Worm (Caenorhabditis elegans) whole organism, L4 larva: ENCODE results near the gene ctsa-4.1.
A peak's percentile ranks its signal among the peaks of the same experiment; 100 is the strongest.

ENCODE experiments used
- D1046.2 ChIP-seq: fragments of 200-800 bp; sonication (Bioruptor generic); IDR thresholded peaks from 2 replicates; pipeline ENCODE4 v1.3.6; 2022; ENCODE audit warnings: missing genetic modification characterization, missing compliant biosample characterization
- F10B5.3 ChIP-seq: sonication (generic microtip); optimal IDR thresholded peaks from 2 replicates; lab custom pipeline; 2016; ENCODE audit warnings: mild to moderate bottlenecking, missing genetic modification characterization, missing compliant biosample characterization
- F26F4.8 ChIP-seq: fragments of 200-800 bp; sonication (Bioruptor generic); conservative IDR thresholded peaks from 2 replicates; pipeline ENCODE4 v1.3.6; 2022; ENCODE audit warnings: missing genetic modification characterization, missing compliant biosample characterization
- F37D6.2 ChIP-seq: sonication (generic microtip); optimal IDR thresholded peaks from 2 replicates; lab custom pipeline; 2016; ENCODE audit warnings: mild to moderate bottlenecking, missing genetic modification characterization, missing compliant biosample characterization
- F44E2.7 ChIP-seq: fragments of 200-800 bp; sonication (Bioruptor generic); IDR thresholded peaks from 2 replicates; pipeline ENCODE4 v2.1.2; 2022; ENCODE audit warnings: missing genetic modification characterization, missing compliant biosample characterization
- T26A8.4 ChIP-seq: fragments of 200-800 bp; sonication (Bioruptor generic); IDR thresholded peaks from 2 replicates; pipeline ENCODE4 v1.3.6; 2022; ENCODE audit warnings: missing genetic modification characterization, missing compliant biosample characterization
- Y75B8A.6 ChIP-seq: fragments of 200-800 bp; sonication (Bioruptor generic); IDR thresholded peaks from 2 replicates; pipeline ENCODE4 v1.3.6; 2022; ENCODE audit warnings: missing genetic modification reagents, missing genetic modification characterization, missing compliant biosample characterization
- ZK337.2 ChIP-seq: fragments of 200-800 bp; sonication (Bioruptor generic); IDR thresholded peaks from 2 replicates; pipeline ENCODE4 v1.3.6; 2022; ENCODE audit warnings: missing genetic modification reagents, missing genetic modification characterization, missing compliant biosample characterization
- ZK546.5 ChIP-seq, 2 experiments: sonication (generic microtip); optimal IDR thresholded peaks; 2 replicates each; lab custom pipeline; 2017; ENCODE audit warnings: missing biosample characterization in 2 of 2, missing genetic modification characterization in 2 of 2
- ama-1 ChIP-seq: fragments of 150-350 bp; optimal IDR thresholded peaks from 2 replicates; lab custom pipeline; 2014; ENCODE audit warnings: inconsistent platforms, mixed read lengths
- ceh-28 ChIP-seq: fragments of 150-350 bp; optimal IDR thresholded peaks from 2 replicates; lab custom pipeline; 2014; ENCODE audit warnings: missing biosample characterization, missing genetic modification reagents, missing genetic modification characterization
- ceh-32 ChIP-seq: sonication (generic microtip); optimal IDR thresholded peaks from 2 replicates; lab custom pipeline; 2016; ENCODE audit warnings: mild to moderate bottlenecking, missing genetic modification characterization, missing compliant biosample characterization; ENCODE audit not compliant: poor library complexity
- ctbp-1 ChIP-seq: fragments of 200-800 bp; sonication (Bioruptor generic); IDR thresholded peaks from 2 replicates; pipeline ENCODE4 v1.3.6; 2022; ENCODE audit warnings: missing genetic modification reagents, missing genetic modification characterization, missing compliant biosample characterization
- daf-12 ChIP-seq: fragments of 150-350 bp; optimal IDR thresholded peaks from 2 replicates; lab custom pipeline; 2014; ENCODE audit warnings: missing biosample characterization, missing genetic modification reagents, missing genetic modification characterization
- daf-16 ChIP-seq, 3 experiments: sonication (generic microtip); optimal IDR thresholded peaks; 2 replicates each; lab custom pipeline; 2016 to 2017; ENCODE audit warnings: missing genetic modification characterization in 3 of 3, missing genetic modification reagents in 3 of 3, mild to moderate bottlenecking in 2 of 3, missing compliant biosample characterization in 2 of 3, missing biosample characterization in 1 of 3, moderate library complexity in 1 of 3
- daf-19 ChIP-seq: fragments of 200-800 bp; sonication (Bioruptor generic); conservative IDR thresholded peaks from 2 replicates; pipeline ENCODE4 v1.3.6; 2022; ENCODE audit warnings: missing genetic modification characterization, missing compliant biosample characterization
- daf-8 ChIP-seq: fragments of 200-800 bp; sonication (Bioruptor generic); IDR thresholded peaks from 2 replicates; pipeline ENCODE4 v1.3.6; 2022; ENCODE audit warnings: missing genetic modification characterization, missing compliant biosample characterization
- dmd-9 ChIP-seq: fragments of 200-800 bp; sonication (Bioruptor generic); IDR thresholded peaks from 2 replicates; pipeline ENCODE4 v1.3.6; 2022; ENCODE audit warnings: missing genetic modification reagents, missing genetic modification characterization, missing compliant biosample characterization
- dpl-1 ChIP-seq: fragments of 150-350 bp; optimal IDR thresholded peaks from 2 replicates; lab custom pipeline; 2014; ENCODE audit warnings: missing biosample characterization, missing genetic modification reagents, missing genetic modification characterization
- duxl-1 ChIP-seq: sonication (generic microtip); optimal IDR thresholded peaks from 2 replicates; lab custom pipeline; 2016; ENCODE audit warnings: mild to moderate bottlenecking, missing genetic modification characterization, moderate library complexity, missing compliant biosample characterization; ENCODE audit not compliant: poor library complexity
- dve-1 ChIP-seq: sonication (generic microtip); optimal IDR thresholded peaks from 2 replicates; lab custom pipeline; 2017; ENCODE audit warnings: antibody characterized with exemption, mild to moderate bottlenecking, missing genetic modification characterization, missing compliant biosample characterization; ENCODE audit not compliant: insufficient read depth
- egl-43 ChIP-seq: fragments of 200-800 bp; sonication (Bioruptor generic); IDR thresholded peaks from 2 replicates; pipeline ENCODE4 v1.3.6; 2022; ENCODE audit warnings: missing genetic modification reagents, missing genetic modification characterization, missing compliant biosample characterization
- fkh-10 ChIP-seq: fragments of 150-350 bp; optimal IDR thresholded peaks from 2 replicates; lab custom pipeline; 2014; ENCODE audit warnings: missing biosample characterization, missing genetic modification reagents, missing genetic modification characterization
- fos-1 ChIP-seq: fragments of 150-350 bp; optimal IDR thresholded peaks from 2 replicates; lab custom pipeline; 2014; ENCODE audit warnings: missing biosample characterization, missing genetic modification characterization
- hif-1 ChIP-seq, 2 experiments: sonication (generic microtip); optimal IDR thresholded peaks; 2 replicates each; lab custom pipeline; 2016 to 2017; ENCODE audit warnings: missing compliant biosample characterization in 2 of 2, missing genetic modification characterization in 2 of 2, missing genetic modification reagents in 2 of 2, missing genotype in 2 of 2, mild to moderate bottlenecking in 1 of 2
- hlh-11 ChIP-seq: fragments of 200-800 bp; sonication (Bioruptor generic); optimal IDR thresholded peaks from 2 replicates; lab custom pipeline; 2018; ENCODE audit warnings: mild to moderate bottlenecking, missing genetic modification characterization, missing compliant biosample characterization
- hlh-30 ChIP-seq: sonication (generic microtip); optimal IDR thresholded peaks from 2 replicates; lab custom pipeline; 2017; ENCODE audit warnings: antibody characterized with exemption, mild to moderate bottlenecking, missing genetic modification characterization, missing compliant biosample characterization; ENCODE audit not compliant: insufficient read depth
- lim-7 ChIP-seq: fragments of 200-800 bp; sonication (Bioruptor generic); IDR thresholded peaks from 2 replicates; pipeline ENCODE4 v1.3.6; 2022; ENCODE audit warnings: missing genetic modification characterization, missing compliant biosample characterization
- lin-39 ChIP-seq: fragments of 150-350 bp; optimal IDR thresholded peaks from 2 replicates; lab custom pipeline; 2014; ENCODE audit warnings: missing biosample characterization, missing genetic modification reagents, missing genetic modification characterization
- lir-3 ChIP-seq: sonication (generic microtip); optimal IDR thresholded peaks from 2 replicates; lab custom pipeline; 2016; ENCODE audit warnings: mild to moderate bottlenecking, missing genetic modification characterization, missing compliant biosample characterization
- lsy-2 ChIP-seq, 2 experiments: fragments of 150-350 bp in 1 of 2; sonication (generic microtip) in 1 of 2; optimal IDR thresholded peaks; 2 replicates each; lab custom pipeline; 2014 to 2017; ENCODE audit warnings: missing biosample characterization in 2 of 2, missing genetic modification characterization in 2 of 2
- madf-5 ChIP-seq, 2 experiments: fragments of 200-800 bp; sonication (Bioruptor generic); IDR thresholded peaks; 2 replicates each; pipeline ENCODE4 v1.3.6; 2022; ENCODE audit warnings: missing compliant biosample characterization in 2 of 2, missing genetic modification characterization in 2 of 2
- madf-9 ChIP-seq: fragments of 200-800 bp; sonication (Bioruptor generic); conservative IDR thresholded peaks from 2 replicates; pipeline ENCODE4 v1.3.6; 2022; ENCODE audit warnings: missing genetic modification reagents, missing genetic modification characterization, missing compliant biosample characterization
- mxl-2 ChIP-seq: fragments of 200-800 bp; sonication (Bioruptor generic); conservative IDR thresholded peaks from 2 replicates; pipeline ENCODE4 v1.3.6; 2022; ENCODE audit warnings: missing genetic modification reagents, missing genetic modification characterization, missing compliant biosample characterization
- nhr-237 ChIP-seq: sonication (generic microtip); optimal IDR thresholded peaks from 2 replicates; lab custom pipeline; 2017; ENCODE audit warnings: missing biosample characterization, missing genetic modification characterization
- nhr-41 ChIP-seq: fragments of 200-800 bp; sonication (Bioruptor generic); IDR thresholded peaks from 2 replicates; pipeline ENCODE4 v1.3.6; 2022; ENCODE audit warnings: missing genetic modification reagents, missing genetic modification characterization, missing compliant biosample characterization
- nhr-48 ChIP-seq: sonication (generic microtip); optimal IDR thresholded peaks from 2 replicates; lab custom pipeline; 2016; ENCODE audit warnings: mild to moderate bottlenecking, missing genetic modification characterization, missing compliant biosample characterization
- nhr-6 ChIP-seq: fragments of 150-350 bp; optimal IDR thresholded peaks from 2 replicates; lab custom pipeline; 2014; ENCODE audit warnings: missing biosample characterization, missing genetic modification characterization
- pqm-1 ChIP-seq: sonication (generic microtip); optimal IDR thresholded peaks from 2 replicates; lab custom pipeline; 2017; ENCODE audit warnings: missing biosample characterization, missing genetic modification characterization
- sdz-12 ChIP-seq: fragments of 200-800 bp; sonication (Bioruptor generic); optimal IDR thresholded peaks from 2 replicates; lab custom pipeline; 2018; ENCODE audit warnings: mild to moderate bottlenecking, missing genetic modification characterization, missing compliant biosample characterization
- spr-3 ChIP-seq: fragments of 200-800 bp; sonication (Bioruptor generic); optimal IDR thresholded peaks from 2 replicates; lab custom pipeline; 2018; ENCODE audit warnings: mild to moderate bottlenecking, missing genetic modification characterization, missing compliant biosample characterization
- tra-1 ChIP-seq: fragments of 200-800 bp; sonication (Bioruptor generic); IDR thresholded peaks from 2 replicates; pipeline ENCODE4 v1.3.6; 2022; ENCODE audit warnings: missing genetic modification reagents, missing genetic modification characterization, missing compliant biosample characterization
- unc-39 ChIP-seq: sonication (generic microtip); optimal IDR thresholded peaks from 2 replicates; lab custom pipeline; 2017; ENCODE audit warnings: missing biosample characterization, missing genetic modification characterization
- zip-11 ChIP-seq: fragments of 200-800 bp; sonication (Bioruptor generic); IDR thresholded peaks from 2 replicates; pipeline ENCODE4 v1.3.6; 2022; ENCODE audit warnings: missing genetic modification characterization, missing compliant biosample characterization
- zip-2 ChIP-seq: fragments of 150-350 bp; optimal IDR thresholded peaks from 2 replicates; lab custom pipeline; 2014; ENCODE audit warnings: missing biosample characterization, missing genetic modification characterization
- ztf-11 ChIP-seq: fragments of 150-350 bp; optimal IDR thresholded peaks from 2 replicates; lab custom pipeline; 2014; ENCODE audit warnings: missing biosample characterization, missing genetic modification characterization
- ztf-7 ChIP-seq: fragments of 150-350 bp; optimal IDR thresholded peaks from 2 replicates; lab custom pipeline; 2014; ENCODE audit warnings: missing biosample characterization, missing genetic modification characterization

ctsa-4.1 gene

DNA sequence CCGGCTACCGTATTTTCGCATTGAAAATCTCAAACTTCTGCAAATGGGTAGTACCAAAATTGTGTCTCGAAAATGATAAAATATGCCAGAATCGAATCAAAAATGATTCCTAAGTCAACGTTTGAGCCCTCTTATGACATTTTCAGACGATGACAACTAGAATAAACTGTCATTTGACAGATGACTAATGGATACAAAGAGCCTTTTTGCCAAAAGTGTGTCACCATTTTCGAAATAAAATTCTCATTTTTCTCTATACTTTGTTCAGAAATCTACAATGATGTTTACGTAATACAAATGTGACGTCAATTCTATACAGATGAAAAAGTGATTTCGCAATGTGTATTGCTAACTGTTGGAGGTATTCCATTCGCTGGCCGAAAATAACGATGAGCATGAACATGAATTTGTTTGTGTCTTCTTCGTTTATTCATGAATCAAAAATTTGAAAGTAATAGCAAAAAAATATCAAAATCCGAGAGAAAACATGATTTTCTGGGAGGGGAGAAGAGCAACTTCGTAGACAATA lies 20.2 kb upstream of the ctsa-4.1 start (continued):
- TF ChIP-seq daf-8 (0 out of 2 replicates have a peak, but pooled peaks have one; percentile 26), madf-9 (GFP tag; lab: Robert Waterston, UW) (no peak; the same call in 1 of the 2 replicates), pqm-1 (tag; lab: Kevin White, UChicago) (no peak), ZK546.5 (tag; optimal IDR thresholded peaks at IDR 0.05; lab: Kevin White, UChicago) (no peak), lsy-2 (tag; optimal IDR thresholded peaks at IDR 0.05; lab: Kevin White, UChicago) (peak; percentile 70 to 72), ztf-7 (tag; lab: Kevin White, UChicago) (peak; percentile 64), F10B5.3 (tag; lab: Kevin White, UChicago) (peak; percentile 30), ZK337.2 (GFP tag; lab: Robert Waterston, UW) (0 out of 2 replicates have a peak, but pooled peaks have one; percentile 21), fkh-10 (GFP tag; lab: Kevin White, UChicago) (no peak), nhr-48 (tag; lab: Kevin White, UChicago) (peak; percentile 14), ceh-28 (no peak), F44E2.7 (no peak), lin-39 (tag; lab: Kevin White, UChicago) (no peak), daf-16 (GFP tag; optimal IDR thresholded peaks at IDR 0.05; lab: Kevin White, UChicago) (peak; percentile 16 to 76), daf-16 (tag; optimal IDR thresholded peaks at IDR 0.05; lab: Kevin White, UChicago) (peak; percentile 89), mxl-2 (no peak), lir-3 (no peak), sdz-12 (GFP tag; lab: Kevin White, UChicago) (peak; percentile 71), dve-1 (tag; lab: Kevin White, UChicago) (peak; percentile 78), madf-5 (GFP tag; IDR thresholded peaks at IDR 0.05; lab: Robert Waterston, UW) (peak in 1 of 2 experiments; percentile 65; a peak in 1 of 4 replicates), T26A8.4 (peak; percentile 94), F37D6.2 (peak; percentile 20), duxl-1 (no peak), dmd-9 (GFP tag; lab: Robert Waterston, UW) (peak; percentile 61; the same call in 1 of the 2 replicates), spr-3 (GFP tag; lab: Kevin White, UChicago) (peak; percentile 50), nhr-6 (tag; lab: Kevin White, UChicago) (peak; percentile 82), fos-1 (tag; lab: Kevin White, UChicago) (no peak), F26F4.8 (GFP tag; lab: Robert Waterston, UW) (no peak), tra-1 (GFP tag; lab: Robert Waterston, UW) (peak; percentile 80), nhr-41 (GFP tag; lab: Robert Waterston, UW) (no peak), dpl-1 (GFP tag; lab: Kevin White, UChicago) (peak; percentile 31), lim-7 (peak; percentile 53; the same call in 1 of the 2 replicates), unc-39 (tag; lab: Kevin White, UChicago) (no peak), egl-43 (GFP tag; lab: Robert Waterston, UW) (peak; percentile 29; the same call in 1 of the 2 replicates), nhr-237 (no peak), ama-1 (lab: Kevin White, UChicago) (peak; percentile 93), D1046.2 (GFP tag; lab: Robert Waterston, UW) (no peak; the same call in 1 of the 2 replicates), hif-1 (tag; optimal IDR thresholded peaks at IDR 0.05; lab: Kevin White, UChicago) (peak in 1 of 2 experiments; percentile 56)
- TF ChIP-seq, all 104 proteins: peak for 58

DNA sequence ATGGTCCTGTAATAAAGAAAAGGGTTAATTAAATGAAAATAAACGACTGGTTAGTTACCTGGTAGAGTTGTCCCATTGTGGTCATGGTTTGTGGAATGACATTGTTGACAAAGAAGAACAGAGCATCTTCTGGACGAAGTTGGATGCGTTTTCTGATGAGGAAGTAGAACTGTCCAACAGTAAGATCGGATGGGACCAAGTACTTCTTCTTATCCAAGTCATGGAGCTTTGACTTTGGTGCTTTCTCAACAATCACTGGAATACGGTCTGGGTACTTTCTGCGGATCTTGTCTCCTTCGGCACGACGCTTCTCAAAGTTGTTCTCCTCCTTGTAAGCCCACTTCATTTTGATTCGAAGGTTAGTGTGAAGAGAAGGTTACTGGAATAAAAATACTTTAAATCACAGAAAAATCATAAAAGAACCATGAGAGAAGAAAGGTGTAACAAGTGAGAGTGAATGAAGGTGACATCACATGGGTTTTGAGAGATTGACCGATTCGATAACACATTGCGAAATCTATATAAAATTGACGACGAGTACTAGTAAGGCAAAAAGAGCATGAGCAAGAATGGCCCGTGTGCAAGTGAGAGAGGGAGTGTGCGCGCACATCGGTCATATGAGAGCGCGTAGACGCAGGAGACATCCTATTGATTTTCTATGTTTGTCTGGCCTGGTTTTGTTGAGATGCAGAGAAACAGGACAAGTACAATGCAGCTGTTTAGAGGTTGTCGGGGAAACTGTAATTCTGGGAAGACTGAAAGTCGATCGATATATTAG lies 19.3 kb upstream of the ctsa-4.1 start, which contains the start of gene lgg-1:
Gene lgg-1, minus strand, starts transcription at position 379 of the 778 bp plus-strand sequence.
- TF ChIP-seq F26F4.8 (GFP tag; lab: Robert Waterston, UW): no peak
- TF ChIP-seq spr-3 (GFP tag; lab: Kevin White, UChicago): peak; percentile 17
- TF ChIP-seq zip-11 (GFP tag; lab: Robert Waterston, UW): no peak
- TF ChIP-seq pqm-1 (tag; lab: Kevin White, UChicago): no peak
- no peak for TF ChIP-seq lir-3
- no peak for TF ChIP-seq daf-16 (GFP tag; optimal IDR thresholded peaks at IDR 0.05; lab: Kevin White, UChicago)
- peak; percentile 44 for TF ChIP-seq daf-16 (tag; optimal IDR thresholded peaks at IDR 0.05; lab: Kevin White, UChicago)
- peak; percentile 84 for TF ChIP-seq hlh-30 (tag; lab: Kevin White, UChicago)
- TF ChIP-seq zip-2 (tag; lab: Kevin White, UChicago): no peak
- no peak for TF ChIP-seq daf-12 (tag; lab: Kevin White, UChicago)
- TF ChIP-seq Y75B8A.6 (GFP tag; lab: Robert Waterston, UW): peak; percentile 53; the same call in 1 of the 2 replicates
- TF ChIP-seq nhr-237: no peak
- 0 out of 4 replicates have a peak, but pooled peaks of 1 of the 2 experiments have one; percentile 3 for TF ChIP-seq madf-5 (GFP tag; IDR thresholded peaks at IDR 0.05; lab: Robert Waterston, UW)
- no peak for TF ChIP-seq D1046.2 (GFP tag; lab: Robert Waterston, UW)
- TF ChIP-seq daf-19 (GFP tag; lab: Robert Waterston, UW): peak; percentile 65; the same call in 1 of the 2 replicates
- TF ChIP-seq ceh-32: no peak
- TF ChIP-seq ztf-11 (tag; lab: Kevin White, UChicago): no peak
- peak; percentile 71 for TF ChIP-seq hlh-11 (tag; lab: Kevin White, UChicago)
- 0 out of 2 replicates have a peak, but pooled peaks have one; percentile 37 for TF ChIP-seq ctbp-1
